Fruit fly (Drosophila melanogaster) ovary, adult (tissue): ENCODE measurements around the gene Usp47.

Experiments
- CG17801 ChIP-seq: fragments of 200-800 bp; optimal IDR thresholded peaks from 2 replicates; lab custom pipeline; 2019; ENCODE audit warnings: missing biosample characterization, mild to moderate bottlenecking, missing genetic modification characterization, moderate library complexity; ENCODE audit not compliant: partially characterized antibody

Usp47 gene

DNA sequence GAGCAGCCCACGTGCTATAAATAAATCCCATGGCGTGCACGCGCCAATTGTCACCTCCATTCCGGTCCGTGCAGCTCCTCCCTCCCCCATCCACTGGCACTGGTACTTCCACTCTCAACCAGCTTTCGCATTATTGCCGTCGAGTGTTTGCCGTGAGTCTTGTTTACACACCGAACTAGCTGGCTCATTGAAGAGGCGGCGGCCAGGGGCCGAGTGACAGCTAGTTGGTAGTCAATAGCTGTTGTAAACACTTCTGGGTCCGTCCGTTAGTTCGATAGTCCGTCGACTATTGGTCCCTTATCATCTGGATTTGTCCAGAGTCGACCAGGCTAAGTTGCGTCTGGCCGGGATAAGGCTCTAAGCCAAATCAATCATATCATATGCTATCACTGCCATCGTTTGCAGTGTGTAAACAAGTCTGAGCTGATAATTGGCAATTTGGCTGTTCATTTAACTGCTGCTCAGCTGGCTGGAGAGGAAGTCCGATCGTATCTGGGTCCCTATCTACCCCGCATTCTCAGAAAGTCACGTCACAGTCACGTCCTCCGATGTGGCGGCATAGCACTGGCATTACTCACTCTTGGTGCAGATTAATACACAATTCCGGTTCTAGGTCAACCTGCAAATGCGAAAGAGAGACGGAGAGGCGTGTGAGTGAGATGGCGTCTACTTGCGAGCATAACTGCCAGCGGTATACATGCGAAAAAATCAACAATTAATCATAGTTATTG is 54.8 kb downstream of the Usp47 start:
- TF ChIP-seq CG17801 (GFP tag; lab: Kevin White, UChicago), result no peak

DNA sequence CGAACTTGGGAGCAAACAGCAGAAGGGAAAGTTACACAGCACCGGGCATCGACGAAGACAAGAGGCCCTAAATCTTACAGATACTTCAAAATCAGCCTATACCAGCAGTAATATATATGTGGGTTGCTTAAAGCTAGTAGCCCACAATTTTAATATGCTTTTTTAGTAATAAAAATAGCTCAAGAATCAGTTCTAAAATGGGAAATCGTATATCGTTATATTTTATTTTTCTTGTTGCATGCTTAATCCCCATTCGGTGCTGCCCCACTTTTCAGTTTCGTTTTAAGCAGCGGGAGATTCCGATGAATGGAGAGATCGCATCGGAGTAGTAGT is 55.3 kb downstream of the Usp47 start:
- TF ChIP-seq CG17801 (GFP tag; lab: Kevin White, UChicago), result no peak

DNA sequence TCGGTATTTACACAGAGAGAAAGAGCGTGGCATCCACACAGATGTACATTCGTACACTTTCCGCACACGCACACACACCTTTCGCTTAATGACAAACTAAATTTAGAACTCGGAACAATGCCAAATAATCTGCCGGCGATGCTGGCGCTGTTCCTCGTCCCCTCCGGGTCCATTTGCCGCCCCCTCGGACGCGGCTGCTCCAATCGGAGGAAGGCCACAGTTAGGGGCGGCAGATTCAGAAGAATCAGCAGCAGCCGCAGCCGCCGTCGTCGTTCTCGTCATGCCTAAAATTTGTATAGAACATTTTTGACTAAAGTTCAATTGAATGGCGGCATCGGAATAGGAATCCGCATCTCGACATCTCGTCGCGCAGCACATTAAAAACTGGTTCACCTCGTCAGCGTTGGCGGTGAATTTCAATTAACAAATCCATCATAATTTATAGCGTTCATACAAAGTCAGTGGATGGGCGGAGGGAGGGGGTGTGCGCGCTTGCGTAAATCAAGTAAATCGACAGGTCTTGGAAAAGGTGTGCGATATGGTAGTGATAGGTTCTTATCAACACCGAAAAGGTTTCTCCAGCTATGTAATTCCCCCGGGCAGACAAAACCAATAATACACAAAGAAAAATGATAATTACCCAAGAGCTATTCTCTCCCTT is 55.9 kb downstream of the Usp47 start:
- no peak for TF ChIP-seq CG17801 (GFP tag; lab: Kevin White, UChicago)

DNA sequence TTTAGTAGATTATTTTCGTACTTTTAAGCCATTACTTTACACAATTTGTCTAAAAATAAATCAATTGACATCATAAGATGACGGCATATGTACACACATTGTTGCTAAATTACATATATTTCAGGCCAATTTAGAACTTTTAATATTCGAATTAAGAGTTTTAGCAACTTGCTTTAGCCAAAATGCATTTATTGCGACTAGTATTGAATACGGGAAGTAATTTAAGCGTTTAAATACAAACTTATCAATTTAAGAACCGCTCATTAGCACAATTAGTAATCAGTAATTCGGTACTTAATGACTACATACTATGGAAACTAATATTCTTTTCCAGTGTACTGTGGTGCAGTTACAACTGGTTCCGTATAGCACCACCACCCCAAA is 56.4 kb downstream of the Usp47 start:
- TF ChIP-seq CG17801 (GFP tag; lab: Kevin White, UChicago), result no peak

DNA sequence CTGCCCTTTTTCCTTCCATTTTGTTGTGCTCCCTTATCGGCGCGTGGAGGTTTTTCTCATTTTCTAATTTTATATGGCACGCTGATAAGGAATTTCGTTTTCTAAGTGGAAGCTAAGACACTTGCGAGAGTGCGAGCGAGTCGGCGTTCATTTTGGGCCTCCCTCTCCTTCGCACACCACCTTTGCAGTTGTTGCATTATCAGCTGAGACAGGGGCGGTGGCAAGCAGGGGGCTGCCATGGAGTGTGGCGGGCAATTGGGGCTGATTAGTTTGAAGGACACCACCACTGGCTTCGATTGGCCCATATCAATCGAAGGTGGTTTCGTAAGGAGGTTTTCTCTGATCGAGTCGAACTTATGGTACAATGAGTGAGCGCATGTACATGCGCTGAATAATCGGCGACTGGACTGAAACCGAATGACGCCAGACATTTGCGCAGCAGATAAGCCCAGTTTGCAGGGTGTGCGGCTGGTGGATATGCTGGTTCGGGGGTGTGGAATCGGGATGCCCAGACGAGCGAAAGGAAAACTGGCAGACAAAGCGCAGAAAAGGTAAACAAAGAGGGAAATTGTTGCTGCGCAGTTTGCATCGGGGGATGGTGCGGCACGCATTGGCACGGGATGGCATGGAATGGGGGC is 57.0 kb downstream of the Usp47 start:
- no peak for TF ChIP-seq CG17801 (GFP tag; lab: Kevin White, UChicago)

DNA sequence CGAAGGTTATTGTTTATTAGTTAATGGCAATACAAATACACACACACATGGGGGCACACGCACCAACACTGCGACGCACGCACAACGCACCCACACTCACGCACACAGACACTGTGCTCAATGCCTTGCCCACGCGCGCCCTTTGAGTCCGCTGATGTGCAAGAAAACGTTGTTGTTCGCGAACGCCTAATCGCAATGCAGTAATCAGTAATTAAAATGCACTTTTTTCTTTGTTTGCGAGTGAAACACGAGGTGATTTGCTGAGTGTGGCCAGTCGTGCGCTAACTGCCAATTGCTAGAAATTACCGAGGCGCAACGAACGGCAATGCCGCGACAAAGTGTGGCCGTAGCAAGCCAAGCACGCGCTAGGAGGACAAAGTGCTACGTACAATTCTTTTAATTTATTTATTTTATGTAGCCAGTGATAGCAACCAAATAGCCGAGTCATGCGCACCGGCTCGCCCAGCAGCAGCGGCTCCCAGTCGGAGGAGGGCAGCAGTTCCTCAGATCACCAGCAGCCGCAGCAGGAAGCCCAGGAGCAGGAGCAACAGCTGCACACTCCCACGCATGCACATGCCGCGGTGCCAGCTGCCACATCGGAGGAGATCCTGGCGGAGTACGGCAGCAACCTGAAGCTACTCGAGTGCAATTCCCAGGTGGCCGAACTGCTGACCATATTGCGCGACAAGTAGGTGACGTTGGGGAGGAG is 58.0 kb downstream of the Usp47 start, which contains the start of the genes S6k and kri:
Gene S6k, minus strand, starts transcription at position 299 of the 709 bp plus-strand sequence.
Gene kri, plus strand, starts transcription at position 341 of the 709 bp plus-strand sequence.
- peak; percentile 67 for TF ChIP-seq CG17801 (GFP tag; lab: Kevin White, UChicago)
